Fruit fly (Drosophila melanogaster) whole organism, embryonic: ENCODE data around the gene CG31360.

Source experiments
- Bgb ChIP-seq: fragments of 200-800 bp; sonication (Bioruptor generic); IDR thresholded peaks from 2 replicates; pipeline ENCODE4 v1.3.6; 2022; ENCODE audit warnings: missing biosample characterization, missing genetic modification characterization; ENCODE audit not compliant: partially characterized antibody
- CG11247 ChIP-seq: fragments of 200-800 bp; sonication (Bioruptor generic); IDR thresholded peaks from 2 replicates; pipeline ENCODE4 v1.3.6; 2022; ENCODE audit warnings: missing biosample characterization, missing genetic modification characterization
- CG12769 ChIP-seq: fragments of 200-800 bp; sonication (Bioruptor generic); optimal IDR thresholded peaks from 2 replicates; lab custom pipeline; 2019; ENCODE audit warnings: missing biosample characterization, mild to moderate bottlenecking, missing genetic modification characterization, moderate library complexity
- CG13123 ChIP-seq: fragments of 200-800 bp; sonication (Bioruptor generic); optimal IDR thresholded peaks from 2 replicates; lab custom pipeline; 2016; ENCODE audit warnings: missing biosample characterization, missing genetic modification characterization
- CG13296 ChIP-seq: fragments of 200-800 bp; sonication (Bioruptor generic); optimal IDR thresholded peaks from 3 replicates; lab custom pipeline; 2018; ENCODE audit warnings: missing biosample characterization, mild to moderate bottlenecking, missing genetic modification characterization
- CG13424 ChIP-seq: fragments of 200-800 bp; sonication (Bioruptor generic); optimal IDR thresholded peaks from 2 replicates; lab custom pipeline; 2019; ENCODE audit warnings: missing biosample characterization, mild to moderate bottlenecking, missing genetic modification characterization, moderate library complexity
- CG14860 ChIP-seq: fragments of 200-800 bp; sonication (Bioruptor generic); IDR thresholded peaks from 3 replicates; pipeline ENCODE4 v1.3.6; 2022; ENCODE audit warnings: missing biosample characterization, missing genetic modification characterization; ENCODE audit not compliant: partially characterized antibody
- CG1602 ChIP-seq: fragments of 200-800 bp; sonication (Bioruptor generic); optimal IDR thresholded peaks from 3 replicates; lab custom pipeline; 2016; ENCODE audit warnings: missing biosample characterization, missing genetic modification characterization
- CG16779 ChIP-seq: fragments of 200-800 bp; sonication (Bioruptor generic); IDR thresholded peaks from 2 replicates; pipeline ENCODE4 v1.3.6; 2022; ENCODE audit warnings: missing biosample characterization, missing genetic modification characterization
- CG18764 ChIP-seq: fragments of 200-800 bp; sonication (Bioruptor generic); optimal IDR thresholded peaks from 3 replicates; lab custom pipeline; 2016; ENCODE audit warnings: missing biosample characterization, missing genetic modification characterization
- CG42726 ChIP-seq: fragments of 200-800 bp; sonication (Bioruptor generic); IDR thresholded peaks from 2 replicates; pipeline ENCODE4 v1.3.6; 2022; ENCODE audit warnings: missing biosample characterization, missing genetic modification characterization; ENCODE audit not compliant: partially characterized antibody
- CG5180 ChIP-seq: fragments of 200-800 bp; sonication (Bioruptor generic); optimal IDR thresholded peaks from 3 replicates; lab custom pipeline; 2017; ENCODE audit warnings: missing biosample characterization, missing genetic modification characterization, mild to moderate bottlenecking, moderate library complexity, missing genetic modification reagents
- CG5953 ChIP-seq: fragments of 200-800 bp; sonication (Bioruptor generic); IDR thresholded peaks from 2 replicates; pipeline ENCODE4 v1.3.6; 2022; ENCODE audit warnings: missing biosample characterization, missing genetic modification characterization
- CG6791 ChIP-seq: fragments of 200-800 bp; sonication (Bioruptor generic); IDR thresholded peaks from 3 replicates; pipeline ENCODE4 v1.3.6; 2022; ENCODE audit warnings: missing biosample characterization, missing genetic modification characterization; ENCODE audit not compliant: partially characterized antibody
- CG7357 ChIP-seq: fragments of 200-800 bp; sonication (Bioruptor generic); IDR thresholded peaks from 3 replicates; pipeline ENCODE4 v1.3.6; 2022; ENCODE audit warnings: missing biosample characterization, missing genetic modification characterization
- CG7839 ChIP-seq: fragments of 200-800 bp; sonication (Bioruptor generic); optimal IDR thresholded peaks from 3 replicates; lab custom pipeline; 2018; ENCODE audit warnings: missing biosample characterization, mild to moderate bottlenecking, missing genetic modification characterization, moderate library complexity
- CG7987 ChIP-seq: fragments of 200-800 bp; sonication (Bioruptor generic); optimal IDR thresholded peaks from 2 replicates; lab custom pipeline; 2018; ENCODE audit warnings: missing biosample characterization, mild to moderate bottlenecking, missing genetic modification characterization, moderate library complexity
- CG9876 ChIP-seq: fragments of 200-800 bp; sonication (Bioruptor generic); optimal IDR thresholded peaks from 2 replicates; lab custom pipeline; 2016; ENCODE audit warnings: missing biosample characterization, missing genetic modification characterization
- D19A ChIP-seq: fragments of 200-800 bp; optimal IDR thresholded peaks from 3 replicates; lab custom pipeline; 2019; ENCODE audit warnings: missing biosample characterization, mild to moderate bottlenecking, missing genetic modification characterization, moderate library complexity
- Deaf1 ChIP-seq: fragments of 200-800 bp; optimal IDR thresholded peaks from 3 replicates; lab custom pipeline; 2019; ENCODE audit warnings: missing biosample characterization, mild to moderate bottlenecking, missing genetic modification characterization, moderate library complexity
- Dfd ChIP-seq, 2 experiments: fragments of >200 bp; optimal IDR thresholded peaks; 2 replicates each; lab custom pipeline; 2017; ENCODE audit warnings: missing biosample characterization in 2 of 2, missing genetic modification characterization in 2 of 2
- Eip74EF ChIP-seq, 2 experiments: fragments of 200-800 bp in 1 of 2; fragments of >200 bp in 1 of 2; sonication (Bioruptor generic) in 1 of 2; optimal IDR thresholded peaks; 2 replicates each; lab custom pipeline; 2017 to 2019; ENCODE audit warnings: missing biosample characterization in 2 of 2, missing genetic modification characterization in 2 of 2, mild to moderate bottlenecking in 1 of 2, moderate library complexity in 1 of 2
- Ets65A ChIP-seq: fragments of 200-800 bp; sonication (Bioruptor generic); peaks from one replicate; lab custom pipeline; 2016; ENCODE audit warnings: missing biosample characterization, missing genetic modification characterization
- Fer3 ChIP-seq: fragments of 200-800 bp; sonication (Bioruptor generic); optimal IDR thresholded peaks from 2 replicates; lab custom pipeline; 2018; ENCODE audit warnings: missing biosample characterization, mild to moderate bottlenecking, missing genetic modification characterization, moderate library complexity
- Hey ChIP-seq: fragments of 200-800 bp; sonication (Bioruptor generic); optimal IDR thresholded peaks from 3 replicates; lab custom pipeline; 2018; ENCODE audit warnings: missing biosample characterization, mild to moderate bottlenecking, missing genetic modification characterization
- Hr78 ChIP-seq, 2 experiments: fragments of 200-800 bp in 1 of 2; fragments of >200 bp in 1 of 2; sonication (Bioruptor generic) in 1 of 2; optimal IDR thresholded peaks; 2 replicates each; lab custom pipeline; 2017 to 2019; ENCODE audit warnings: missing biosample characterization in 2 of 2, missing genetic modification characterization in 2 of 2, mild to moderate bottlenecking in 1 of 2, moderate library complexity in 1 of 2
- Lim3 ChIP-seq: fragments of 200-800 bp; sonication (Bioruptor generic); IDR thresholded peaks from 2 replicates; pipeline ENCODE4 v1.3.6; 2022; ENCODE audit warnings: missing biosample characterization, missing genetic modification characterization
- Med ChIP-seq: fragments of 200-800 bp; sonication (Bioruptor generic); peaks from one replicate; lab custom pipeline; 2016; ENCODE audit warnings: missing biosample characterization, missing genetic modification characterization, mild to moderate bottlenecking, inconsistent platforms, moderate library complexity
- Pdp1 ChIP-seq, 2 experiments: fragments of 200-800 bp; sonication (Bioruptor generic); optimal IDR thresholded peaks; 3 replicates each; lab custom pipeline; 2016; ENCODE audit warnings: missing biosample characterization in 2 of 2, missing genetic modification characterization in 2 of 2, mild to moderate bottlenecking in 1 of 2, moderate library complexity in 1 of 2
- Sox100B ChIP-seq: fragments of 200-800 bp; sonication (Bioruptor generic); optimal IDR thresholded peaks from 3 replicates; lab custom pipeline; 2018; ENCODE audit warnings: missing biosample characterization, mild to moderate bottlenecking, missing genetic modification characterization
- Sry-δ ChIP-seq: fragments of 200-800 bp; sonication (Bioruptor generic); optimal IDR thresholded peaks from 2 replicates; lab custom pipeline; 2016; ENCODE audit warnings: missing biosample characterization, missing genetic modification characterization
- amos ChIP-seq: fragments of 200-800 bp; sonication (Bioruptor generic); IDR thresholded peaks from 2 replicates; pipeline ENCODE4 v1.3.6; 2022; ENCODE audit warnings: missing biosample characterization, missing genetic modification characterization; ENCODE audit not compliant: partially characterized antibody
- chinmo ChIP-seq: fragments of 200-800 bp; sonication (Bioruptor generic); IDR thresholded peaks from 4 replicates; pipeline ENCODE4 v1.3.6; 2022; ENCODE audit warnings: missing biosample characterization, missing genetic modification characterization; ENCODE audit not compliant: partially characterized antibody
- corto ChIP-seq: fragments of 200-800 bp; sonication (Bioruptor generic); optimal IDR thresholded peaks from 2 replicates; lab custom pipeline; 2016; ENCODE audit warnings: missing biosample characterization, mild to moderate bottlenecking, missing genetic modification characterization, moderate library complexity
- crol ChIP-seq: fragments of 200-800 bp; sonication (Bioruptor generic); IDR thresholded peaks from 2 replicates; pipeline ENCODE4 v1.3.6; 2022; ENCODE audit warnings: missing biosample characterization, missing genetic modification characterization
- disco-r ChIP-seq: fragments of 200-800 bp; sonication (Bioruptor generic); optimal IDR thresholded peaks from 2 replicates; lab custom pipeline; 2016; ENCODE audit warnings: missing biosample characterization, missing genetic modification characterization
- ftz-f1 ChIP-seq: fragments of 200-800 bp; sonication (Bioruptor generic); optimal IDR thresholded peaks from 2 replicates; lab custom pipeline; 2016; ENCODE audit warnings: missing biosample characterization, missing genetic modification characterization
- hb ChIP-seq: fragments of 200-800 bp; sonication (Bioruptor generic); IDR thresholded peaks from 3 replicates; pipeline ENCODE4 v1.3.6; 2022; ENCODE audit warnings: missing biosample characterization, missing genetic modification characterization; ENCODE audit not compliant: partially characterized antibody
- hth ChIP-seq: fragments of >200 bp; optimal IDR thresholded peaks from 2 replicates; lab custom pipeline; 2017; ENCODE audit warnings: inconsistent platforms
- ind ChIP-seq: fragments of 200-800 bp; sonication (Bioruptor generic); optimal IDR thresholded peaks from 3 replicates; lab custom pipeline; 2016; ENCODE audit warnings: missing biosample characterization, missing genetic modification characterization
- jing ChIP-seq: fragments of 200-800 bp; sonication (Bioruptor generic); optimal IDR thresholded peaks from 2 replicates; lab custom pipeline; 2018; ENCODE audit warnings: missing biosample characterization, mild to moderate bottlenecking, missing genetic modification characterization
- kni ChIP-seq: fragments of 200-800 bp; sonication (Bioruptor generic); optimal IDR thresholded peaks from 3 replicates; lab custom pipeline; 2017; ENCODE audit warnings: mild to moderate bottlenecking, missing biosample characterization, missing genetic modification reagents, missing genetic modification characterization
- lilli ChIP-seq: fragments of 200-800 bp; sonication (Bioruptor generic); optimal IDR thresholded peaks from 3 replicates; lab custom pipeline; 2016; ENCODE audit warnings: missing biosample characterization, missing genetic modification characterization
- rib ChIP-seq: fragments of 200-800 bp; sonication (Bioruptor generic); IDR thresholded peaks from 2 replicates; pipeline ENCODE4 v1.3.6; 2022; ENCODE audit warnings: missing biosample characterization, missing genetic modification characterization
- sd ChIP-seq: fragments of 200-800 bp; sonication (Bioruptor generic); optimal IDR thresholded peaks from 3 replicates; lab custom pipeline; 2018; ENCODE audit warnings: missing biosample characterization, mild to moderate bottlenecking, missing genetic modification characterization, moderate library complexity
- sens ChIP-seq: fragments of 200-800 bp; sonication (Bioruptor generic); peaks from one replicate; lab custom pipeline; 2016; ENCODE audit warnings: missing biosample characterization, missing genetic modification characterization
- shn ChIP-seq: fragments of 200-800 bp; sonication (Bioruptor generic); optimal IDR thresholded peaks from 3 replicates; lab custom pipeline; 2016; ENCODE audit warnings: missing biosample characterization, missing genetic modification characterization
- tap ChIP-seq: fragments of 200-800 bp; optimal IDR thresholded peaks from 3 replicates; lab custom pipeline; 2019; ENCODE audit warnings: missing biosample characterization, mild to moderate bottlenecking, missing genetic modification characterization, moderate library complexity
- tll ChIP-seq, 2 experiments: fragments of 200-800 bp in 1 of 2; fragments of >200 bp in 1 of 2; sonication (Bioruptor generic) in 1 of 2; optimal IDR thresholded peaks; 2 replicates each; lab custom pipeline; 2017 to 2019; ENCODE audit warnings: missing biosample characterization in 2 of 2, missing genetic modification characterization in 2 of 2, mild to moderate bottlenecking in 1 of 2, moderate library complexity in 1 of 2
- vvl ChIP-seq: fragments of 200-800 bp; sonication (Bioruptor generic); IDR thresholded peaks from 2 replicates; pipeline ENCODE4 v1.3.6; 2022; ENCODE audit warnings: missing biosample characterization, missing genetic modification characterization

The CG31360 gene

DNA sequence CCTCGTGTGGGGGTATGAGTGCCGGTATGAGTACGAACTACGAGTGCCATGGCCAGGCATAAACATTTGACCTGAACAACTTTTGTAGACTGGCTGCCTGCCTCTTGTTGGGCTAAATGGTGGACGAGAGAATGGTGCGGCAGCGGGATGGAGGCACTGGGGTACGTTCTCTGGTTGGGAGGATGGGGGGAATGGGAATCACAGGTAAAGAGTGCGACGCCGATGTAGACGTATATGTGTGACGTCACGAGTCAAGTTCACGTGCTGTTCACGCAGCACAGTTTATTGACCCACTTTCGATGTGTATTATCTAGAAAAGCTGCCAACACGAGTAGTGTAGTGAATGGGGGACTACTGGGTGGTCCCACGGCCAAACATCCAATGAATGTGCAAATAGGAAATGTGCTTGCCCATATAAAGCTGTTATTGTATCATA lies 22.1 kb downstream of the CG31360 start (continued):
- TF ChIP-seq CG7839 (no peak), hb (GFP tag; lab: Robert Waterston, UW) (no peak), sens (GFP tag; lab: Kevin White, UChicago) (peak; percentile 68), CG9876 (GFP tag; lab: Kevin White, UChicago) (no peak), Pdp1 (GFP tag; optimal IDR thresholded peaks at IDR 0.05; lab: Kevin White, UChicago) (peak in 1 of 2 experiments; percentile 57), CG5180 (peak; percentile 44), CG13296 (GFP tag; lab: Kevin White, UChicago) (no peak), Sry-δ (GFP tag; lab: Kevin White, UChicago) (no peak), CG7357 (no peak), Deaf1 (tag; lab: Kevin White, UChicago) (peak; percentile 36), kni (GFP tag; lab: Kevin White, UChicago) (peak; percentile 48), CG11247 (GFP tag; lab: Robert Waterston, UW) (no peak), amos (GFP tag; lab: Robert Waterston, UW) (peak; percentile 22; the same call in 1 of the 2 replicates), crol (GFP tag; lab: Robert Waterston, UW) (peak; percentile 91), tap (tag; lab: Kevin White, UChicago) (peak; percentile 4), Hey (no peak), CG13123 (GFP tag; lab: Kevin White, UChicago) (no peak), hth (lab: Kevin White, UChicago) (no peak), jing (no peak), CG12769 (tag; lab: Kevin White, UChicago) (peak; percentile 90), CG18764 (no peak), ftz-f1 (GFP tag; lab: Kevin White, UChicago) (peak; percentile 83), D19A (tag; lab: Kevin White, UChicago) (no peak), Eip74EF (GFP tag; optimal IDR thresholded peaks at IDR 0.05; lab: Kevin White, UChicago) (peak in 1 of 2 experiments; percentile 24), CG7987 (peak; percentile 85), ind (no peak), CG16779 (GFP tag; lab: Robert Waterston, UW) (no peak), chinmo (GFP tag; lab: Robert Waterston, UW) (0 out of 4 replicates have a peak, but pooled peaks have one; percentile 42), disco-r (GFP tag; lab: Kevin White, UChicago) (peak; percentile 6), Lim3 (no peak), Hr78 (GFP tag; optimal IDR thresholded peaks at IDR 0.05; lab: Kevin White, UChicago) (peak in 1 of 2 experiments; percentile 78), corto (no peak), sd (tag; lab: Kevin White, UChicago) (peak; percentile 49), shn (GFP tag; lab: Kevin White, UChicago) (peak; percentile 12), CG5953 (GFP tag; lab: Robert Waterston, UW) (no peak), Med (peak; percentile 88), Fer3 (tag; lab: Kevin White, UChicago) (no peak), rib (GFP tag; lab: Robert Waterston, UW) (peak; percentile 65; the same call in 1 of the 2 replicates)
- TF ChIP-seq, all 482 proteins: peak for 34

DNA sequence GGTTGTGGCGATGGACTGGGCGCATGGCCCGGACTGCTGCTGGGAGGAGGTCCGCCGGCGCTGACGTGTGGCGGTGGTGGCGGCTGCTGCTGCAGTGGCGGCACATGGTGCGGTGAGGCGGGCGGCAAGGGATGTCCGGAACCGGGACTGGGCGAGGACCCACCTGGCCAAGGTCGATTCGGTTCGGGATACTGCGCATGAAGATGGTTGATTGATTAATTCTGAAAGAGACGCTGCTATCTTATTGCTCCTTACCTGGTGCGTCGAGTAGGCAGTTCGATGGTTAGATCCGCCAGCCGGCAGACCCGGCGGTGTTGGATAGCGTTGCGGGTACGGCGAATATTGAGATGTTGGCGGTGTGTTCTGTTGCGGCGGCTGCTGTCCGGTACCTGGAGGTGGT lies 22.9 kb downstream of the CG31360 start:
- peak; percentile 60 for TF ChIP-seq Ets65A (GFP tag; lab: Kevin White, UChicago)
- TF ChIP-seq Med = peak; percentile 59
- 0 out of 3 replicates have a peak, but pooled peaks have one; percentile 27 for TF ChIP-seq CG14860 (GFP tag; lab: Robert Waterston, UW)
- TF ChIP-seq CG1602 (GFP tag; lab: Kevin White, UChicago) = no peak
- TF ChIP-seq lilli (GFP tag; lab: Kevin White, UChicago) = no peak
- TF ChIP-seq tll (GFP tag; optimal IDR thresholded peaks at IDR 0.05; lab: Kevin White, UChicago) = no peak
- TF ChIP-seq Sox100B (GFP tag; lab: Kevin White, UChicago) = no peak
- no peak for TF ChIP-seq CG42726 (GFP tag; lab: Robert Waterston, UW)
- no peak for TF ChIP-seq CG13424 (tag; lab: Kevin White, UChicago)
- TF ChIP-seq Hey = peak; percentile 64
- 0 out of 3 replicates have a peak, but pooled peaks have one; percentile 38 for TF ChIP-seq CG6791 (GFP tag; lab: Robert Waterston, UW)
- TF ChIP-seq vvl (GFP tag; lab: Robert Waterston, UW) = 0 out of 2 replicates have a peak, but pooled peaks have one; percentile 6
- TF ChIP-seq Bgb = no peak
- TF ChIP-seq Dfd (GFP tag; optimal IDR thresholded peaks at IDR 0.05; lab: Kevin White, UChicago) = peak in 1 of 2 experiments; percentile 67
